Fruit fly (Drosophila melanogaster): ENCODE data around the gene CG2841.

DNA sequence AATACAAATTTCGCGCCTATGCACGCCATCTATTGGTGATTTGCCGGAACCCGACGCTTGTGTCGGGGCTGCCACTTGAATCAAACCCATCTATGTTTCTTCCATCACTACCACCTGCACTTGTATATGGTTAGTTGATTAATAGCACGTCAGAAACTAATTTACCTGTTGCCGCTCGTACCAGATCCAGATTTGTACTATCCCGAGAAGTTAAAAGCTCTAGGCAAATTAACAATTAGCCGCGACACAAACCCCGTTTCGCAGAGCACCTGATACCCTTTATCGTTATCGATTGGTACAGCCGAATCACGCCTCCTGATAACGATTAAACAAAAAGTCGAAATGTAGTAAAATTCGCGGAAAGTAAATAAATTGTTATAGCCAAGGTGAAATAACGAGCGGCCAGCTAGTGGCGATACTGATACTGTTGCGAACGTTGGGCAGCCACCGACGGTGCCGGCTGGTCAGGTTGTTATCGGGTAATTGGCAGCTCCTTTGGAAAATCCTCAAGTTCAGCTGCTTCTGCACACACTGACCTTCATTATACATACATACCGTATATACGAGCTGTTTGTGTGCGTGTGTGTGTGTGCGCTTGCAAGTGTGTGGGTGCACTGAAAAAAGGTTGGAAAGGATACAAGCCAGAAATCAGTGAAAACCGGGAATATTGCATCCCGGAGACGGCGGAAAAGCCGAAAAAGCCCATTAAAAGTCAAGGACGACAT is 26.0 kb downstream of the CG2841 start:
- TF ChIP-seq Hr78 (GFP tag; optimal IDR thresholded peaks at IDR 0.05), result no peak
- no peak for TF ChIP-seq lola (GFP tag; optimal IDR thresholded peaks at IDR 0.05)
- TF ChIP-seq Jra (GFP tag; optimal IDR thresholded peaks at IDR 0.05), result no peak
- TF ChIP-seq psq (GFP tag; optimal IDR thresholded peaks at IDR 0.05), result no peak
- TF ChIP-seq sv (GFP tag; optimal IDR thresholded peaks at IDR 0.05), result no peak
- TF ChIP-seq fru (GFP tag; optimal IDR thresholded peaks at IDR 0.05), result no peak

Measured in whole organism, wandering third instar larva.